Fruit fly (Drosophila melanogaster): ENCODE data around the gene CG32448.

The CG32448 gene

dm6 chr3L:21859299-21860052, 31.2 kb upstream of the CG32448 start (continued):
- TF ChIP-seq Hr39 (GFP tag; optimal IDR thresholded peaks at IDR 0.05) (no peak), Blimp-1 (GFP tag; optimal IDR thresholded peaks at IDR 0.05) (no peak), CG11902 (GFP tag; optimal IDR thresholded peaks at IDR 0.05) (no peak), CG10631 (GFP tag; optimal IDR thresholded peaks at IDR 0.05) (peak; percentile 36), fkh (GFP tag; optimal IDR thresholded peaks at IDR 0.05) (no peak), CG7368 (GFP tag; optimal IDR thresholded peaks at IDR 0.05) (no peak), Met (GFP tag; optimal IDR thresholded peaks at IDR 0.05) (no peak), CG15336 (GFP tag; IDR thresholded peaks at IDR 0.05) (no peak), Smox (GFP tag; optimal IDR thresholded peaks at IDR 0.05) (no peak), Lpt (GFP tag; optimal IDR thresholded peaks at IDR 0.05) (no peak), pdm3 (GFP tag; optimal IDR thresholded peaks at IDR 0.05) (no peak), CG34406 (GFP tag; optimal IDR thresholded peaks at IDR 0.05) (peak; percentile 12), Sox102F (GFP tag; optimal IDR thresholded peaks at IDR 0.05) (no peak), CG9139 (GFP tag; optimal IDR thresholded peaks at IDR 0.05) (no peak)

dm6 chr3L:21848320-21848719, 20.0 kb upstream of the CG32448 start:
- no peak for TF ChIP-seq CG15336 (GFP tag; IDR thresholded peaks at IDR 0.05)
- TF ChIP-seq Hr4 (GFP tag; optimal IDR thresholded peaks at IDR 0.05), result no peak
- no peak for TF ChIP-seq CG32006 (GFP tag; optimal IDR thresholded peaks at IDR 0.05)
- no peak for TF ChIP-seq fd85E (GFP tag; optimal IDR thresholded peaks at IDR 0.05)
- TF ChIP-seq dac (GFP tag; optimal IDR thresholded peaks at IDR 0.05), result no peak
- TF ChIP-seq CG6808 (GFP tag; optimal IDR thresholded peaks at IDR 0.05), result no peak
- no peak for TF ChIP-seq ss (GFP tag; optimal IDR thresholded peaks at IDR 0.05)
- no peak for TF ChIP-seq CG3919 (GFP tag; optimal IDR thresholded peaks at IDR 0.05)
- no peak for TF ChIP-seq spab (GFP tag; optimal IDR thresholded peaks at IDR 0.05)

- peak; percentile 36 for TF ChIP-seq CG32006 (GFP tag; optimal IDR thresholded peaks at IDR 0.05)
- TF ChIP-seq Ets96B (tag; optimal IDR thresholded peaks at IDR 0.05), result peak; percentile 14
- peak; percentile 7 for TF ChIP-seq CG4318 (GFP tag; optimal IDR thresholded peaks at IDR 0.05)
- no peak for TF ChIP-seq CG6276 (GFP tag; optimal IDR thresholded peaks at IDR 0.05)
- TF ChIP-seq CG15336 (GFP tag; IDR thresholded peaks at IDR 0.05), result peak; percentile 49
- peak; percentile 45; the same call in 1 of the 2 replicates for TF ChIP-seq CG11294 (GFP tag; IDR thresholded peaks at IDR 0.05)
- TF ChIP-seq CG6854 (GFP tag; optimal IDR thresholded peaks at IDR 0.05), result no peak
- TF ChIP-seq CG8319 (GFP tag; optimal IDR thresholded peaks at IDR 0.05), result no peak
- no peak for TF ChIP-seq acj6 (GFP tag; optimal IDR thresholded peaks at IDR 0.05)
- no peak for TF ChIP-seq spab (GFP tag; optimal IDR thresholded peaks at IDR 0.05)
- no peak for TF ChIP-seq CG9139 (GFP tag; optimal IDR thresholded peaks at IDR 0.05)
- TF ChIP-seq fd59A (GFP tag; optimal IDR thresholded peaks at IDR 0.05), result no peak
- TF ChIP-seq CG8119 (GFP tag; IDR thresholded peaks at IDR 0.05), result peak; percentile 58; the same call in 2 of the 3 replicates
- peak; percentile 80 for TF ChIP-seq eg (GFP tag; IDR thresholded peaks at IDR 0.05)
- TF ChIP-seq CG6163 (GFP tag; IDR thresholded peaks at IDR 0.05), result 0 out of 3 replicates have a peak, but pooled peaks have one; percentile 42
- TF ChIP-seq fkh (GFP tag; optimal IDR thresholded peaks at IDR 0.05), result no peak
- TF ChIP-seq ss (GFP tag; optimal IDR thresholded peaks at IDR 0.05), result peak in 1 of 2 experiments; percentile 6
Measured at dm6 chr3L:21846591-21846990, 18.3 kb upstream of the CG32448 start.

dm6 chr3L:21844488-21844887, 16.2 kb upstream of the CG32448 start, which contains the start of gene mub:
Gene mub, plus strand, starts transcription at chr3L:21844788.
- TF ChIP-seq Blimp-1 (GFP tag; optimal IDR thresholded peaks at IDR 0.05), result no peak
- TF ChIP-seq Lpt (GFP tag; optimal IDR thresholded peaks at IDR 0.05), result no peak
- no peak for TF ChIP-seq svp (GFP tag)
- TF ChIP-seq dac (GFP tag; optimal IDR thresholded peaks at IDR 0.05), result no peak
- TF ChIP-seq eg (GFP tag; IDR thresholded peaks at IDR 0.05), result peak; percentile 15; the same call in 1 of the 3 replicates
- no peak for TF ChIP-seq CG11762 (GFP tag; optimal IDR thresholded peaks at IDR 0.05; ENCODE audit: insufficient read depth)
- no peak for TF ChIP-seq CG7368 (GFP tag; optimal IDR thresholded peaks at IDR 0.05)
- TF ChIP-seq CG3032 (tag; optimal IDR thresholded peaks at IDR 0.05), result no peak
- TF ChIP-seq dsx (GFP tag; optimal IDR thresholded peaks at IDR 0.05; ENCODE audit: poor library complexity, severe bottlenecking), result no peak
- peak; percentile 11 for TF ChIP-seq Eip78C (GFP tag)
- TF ChIP-seq net (GFP tag; optimal IDR thresholded peaks at IDR 0.05), result no peak
- no peak for TF ChIP-seq CG10669 (GFP tag; optimal IDR thresholded peaks at IDR 0.05)
- TF ChIP-seq CG6276 (GFP tag; optimal IDR thresholded peaks at IDR 0.05), result no peak
- TF ChIP-seq ss (GFP tag; optimal IDR thresholded peaks at IDR 0.05), result no peak
- TF ChIP-seq CG11902 (GFP tag; optimal IDR thresholded peaks at IDR 0.05), result no peak

Measured in whole organism, prepupa.